Worm (Caenorhabditis elegans) whole organism, midembryonic: ENCODE measurements around the gene dph-2.

Source experiments
- flt-1 ChIP-seq: fragments of 200-800 bp; sonication (Bioruptor generic); IDR thresholded peaks from 2 replicates; pipeline ENCODE4 v1.3.6; 2022; ENCODE audit warnings: missing genetic modification characterization, missing compliant biosample characterization
- med-1 ChIP-seq: sonication (generic microtip); optimal IDR thresholded peaks from 2 replicates; lab custom pipeline; 2017; ENCODE audit warnings: missing genetic modification characterization, mild to moderate bottlenecking, missing compliant biosample characterization, antibody characterized with exemption, missing genetic modification reagents; ENCODE audit not compliant: insufficient read depth

ce11 chrII:10753694-10754093 lies 39.6 kb upstream of the dph-2 start:
- TF ChIP-seq med-1 (no peak), flt-1 (GFP tag; lab: Robert Waterston, UW) (no peak)
